Fruit fly (Drosophila melanogaster) whole organism, embryonic: ENCODE data around the gene CG6470.

ENCODE experiments used
- Bgb ChIP-seq: fragments of 200-800 bp; sonication (Bioruptor generic); IDR thresholded peaks from 2 replicates; pipeline ENCODE4 v1.3.6; 2022; ENCODE audit warnings: missing biosample characterization, missing genetic modification characterization; ENCODE audit not compliant: partially characterized antibody
- CG10959 ChIP-seq: fragments of 200-800 bp; sonication (Bioruptor generic); IDR thresholded peaks from 2 replicates; pipeline ENCODE4 v1.3.6; 2022; ENCODE audit warnings: missing biosample characterization, missing genetic modification characterization
- CG1233 ChIP-seq: fragments of 200-800 bp; sonication (Bioruptor generic); optimal IDR thresholded peaks from 4 replicates; lab custom pipeline; 2018; ENCODE audit warnings: missing biosample characterization, mild to moderate bottlenecking, missing genetic modification characterization
- CG1529 ChIP-seq: fragments of 200-800 bp; sonication (Bioruptor generic); optimal IDR thresholded peaks from 3 replicates; lab custom pipeline; 2018; ENCODE audit warnings: missing biosample characterization, missing genetic modification characterization
- CG15514 ChIP-seq: fragments of 200-800 bp; sonication (Bioruptor generic); optimal IDR thresholded peaks from 3 replicates; lab custom pipeline; 2017; ENCODE audit warnings: missing biosample characterization, missing genetic modification characterization, mild to moderate bottlenecking, moderate library complexity, missing genetic modification reagents
- CG17385 ChIP-seq: fragments of 200-800 bp; sonication (Bioruptor generic); optimal IDR thresholded peaks from 3 replicates; lab custom pipeline; 2018; ENCODE audit warnings: missing biosample characterization, mild to moderate bottlenecking, missing genetic modification characterization
- CG18599 ChIP-seq: fragments of 200-800 bp; sonication (Bioruptor generic); optimal IDR thresholded peaks from 3 replicates; lab custom pipeline; 2017; ENCODE audit warnings: missing biosample characterization, missing genetic modification characterization, mild to moderate bottlenecking, moderate library complexity, missing genetic modification reagents
- CG2120 ChIP-seq: fragments of 200-800 bp; sonication (Bioruptor generic); optimal IDR thresholded peaks from 3 replicates; lab custom pipeline; 2016; ENCODE audit warnings: missing biosample characterization, missing genetic modification characterization
- CG30020 ChIP-seq: fragments of 200-800 bp; optimal IDR thresholded peaks from 2 replicates; lab custom pipeline; 2019; ENCODE audit warnings: missing biosample characterization, mild to moderate bottlenecking, missing genetic modification characterization, moderate library complexity
- CG32532 ChIP-seq: fragments of 200-800 bp; sonication (Bioruptor generic); IDR thresholded peaks from 2 replicates; pipeline ENCODE4 v1.3.6; 2022; ENCODE audit warnings: missing biosample characterization, missing genetic modification characterization
- CG3847 ChIP-seq: fragments of 200-800 bp; sonication (Bioruptor generic); IDR thresholded peaks from 2 replicates; pipeline ENCODE4 v1.3.6; 2022; ENCODE audit warnings: missing biosample characterization, missing genetic modification characterization
- CG6175 ChIP-seq: fragments of 200-800 bp; sonication (Bioruptor generic); IDR thresholded peaks from 3 replicates; pipeline ENCODE4 v1.3.6; 2022; ENCODE audit warnings: missing biosample characterization, missing genetic modification characterization
- CG7839 ChIP-seq: fragments of 200-800 bp; sonication (Bioruptor generic); optimal IDR thresholded peaks from 3 replicates; lab custom pipeline; 2018; ENCODE audit warnings: missing biosample characterization, mild to moderate bottlenecking, missing genetic modification characterization, moderate library complexity
- CG7928 ChIP-seq: fragments of 200-800 bp; sonication (Bioruptor generic); optimal IDR thresholded peaks from 2 replicates; lab custom pipeline; 2017; ENCODE audit warnings: missing biosample characterization, mild to moderate bottlenecking, missing genetic modification characterization
- CG9215 ChIP-seq: fragments of 200-800 bp; sonication (Bioruptor generic); IDR thresholded peaks from 2 replicates; pipeline ENCODE4 v1.3.6; 2022; ENCODE audit warnings: missing biosample characterization, missing genetic modification characterization
- D19B ChIP-seq: fragments of 200-800 bp; sonication (Bioruptor generic); optimal IDR thresholded peaks from 2 replicates; lab custom pipeline; 2017; ENCODE audit warnings: missing biosample characterization, mild to moderate bottlenecking, missing genetic modification characterization
- Dbx ChIP-seq: fragments of 200-800 bp; sonication (Bioruptor generic); IDR thresholded peaks from 3 replicates; pipeline ENCODE4 v1.3.6; 2022; ENCODE audit warnings: missing biosample characterization, missing genetic modification characterization
- Dp ChIP-seq: fragments of 200-800 bp; sonication (Bioruptor generic); optimal IDR thresholded peaks from 2 replicates; lab custom pipeline; 2018; ENCODE audit warnings: missing biosample characterization, mild to moderate bottlenecking, missing genetic modification characterization, moderate library complexity
- Fer1 ChIP-seq: fragments of 200-800 bp; sonication (Bioruptor generic); optimal IDR thresholded peaks from 2 replicates; lab custom pipeline; 2017; ENCODE audit warnings: missing biosample characterization, mild to moderate bottlenecking, missing genetic modification characterization
- Hr51 ChIP-seq, 2 experiments: fragments of 200-800 bp; sonication (Bioruptor generic); optimal IDR thresholded peaks; 2 replicates in 1 of 2; 3 replicates in 1 of 2; lab custom pipeline; 2016 to 2018; ENCODE audit warnings: missing biosample characterization in 2 of 2, missing genetic modification characterization in 2 of 2, mild to moderate bottlenecking in 1 of 2, moderate library complexity in 1 of 2
- Hr78 ChIP-seq, 2 experiments: fragments of 200-800 bp in 1 of 2; fragments of >200 bp in 1 of 2; sonication (Bioruptor generic) in 1 of 2; optimal IDR thresholded peaks; 2 replicates each; lab custom pipeline; 2017 to 2019; ENCODE audit warnings: missing biosample characterization in 2 of 2, missing genetic modification characterization in 2 of 2, mild to moderate bottlenecking in 1 of 2, moderate library complexity in 1 of 2
- MBD-R2 ChIP-seq: fragments of 200-800 bp; sonication (Bioruptor generic); IDR thresholded peaks from 2 replicates; pipeline ENCODE4 v1.3.6; 2022; ENCODE audit warnings: missing biosample characterization, missing genetic modification characterization
- Meics ChIP-seq: fragments of 200-800 bp; sonication (Bioruptor generic); optimal IDR thresholded peaks from 2 replicates; lab custom pipeline; 2017; ENCODE audit warnings: missing biosample characterization, mild to moderate bottlenecking, missing genetic modification characterization
- Ptx1 ChIP-seq: fragments of 200-800 bp; sonication (Bioruptor generic); IDR thresholded peaks from 2 replicates; pipeline ENCODE4 v1.3.6; 2022; ENCODE audit warnings: missing biosample characterization, missing genetic modification characterization
- Xrp1 ChIP-seq: fragments of 200-800 bp; sonication (Bioruptor generic); IDR thresholded peaks from 2 replicates; pipeline ENCODE4 v1.3.6; 2022; ENCODE audit warnings: missing biosample characterization, missing genetic modification characterization
- ab ChIP-seq: fragments of 200-800 bp; sonication (Bioruptor generic); optimal IDR thresholded peaks from 2 replicates; lab custom pipeline; 2016; ENCODE audit warnings: missing biosample characterization, missing genetic modification characterization
- aop ChIP-seq: fragments of 200-800 bp; sonication (Bioruptor generic); IDR thresholded peaks from 2 replicates; pipeline ENCODE4 v1.3.6; 2022; ENCODE audit warnings: missing biosample characterization, missing genetic modification characterization
- bbx ChIP-seq: fragments of 200-800 bp; sonication (Bioruptor generic); IDR thresholded peaks from 2 replicates; pipeline ENCODE4 v1.3.6; 2022; ENCODE audit warnings: missing biosample characterization, missing genetic modification characterization; ENCODE audit not compliant: partially characterized antibody
- bsh ChIP-seq, 2 experiments: fragments of 200-800 bp; sonication (Bioruptor generic); optimal IDR thresholded peaks; 2 replicates each; lab custom pipeline; 2017 to 2018; ENCODE audit warnings: mild to moderate bottlenecking in 2 of 2, missing biosample characterization in 2 of 2, missing genetic modification characterization in 2 of 2, moderate library complexity in 1 of 2
- crol ChIP-seq: fragments of 200-800 bp; sonication (Bioruptor generic); IDR thresholded peaks from 2 replicates; pipeline ENCODE4 v1.3.6; 2022; ENCODE audit warnings: missing biosample characterization, missing genetic modification characterization
- dmrt99B ChIP-seq: fragments of 200-800 bp; sonication (Bioruptor generic); optimal IDR thresholded peaks from 2 replicates; lab custom pipeline; 2018; ENCODE audit warnings: missing biosample characterization, mild to moderate bottlenecking, missing genetic modification characterization, moderate library complexity
- dpn ChIP-seq, 2 experiments: fragments of 200-800 bp; sonication (Bioruptor generic); optimal IDR thresholded peaks; 3 replicates each; lab custom pipeline; 2016; ENCODE audit warnings: missing biosample characterization in 2 of 2, missing genetic modification characterization in 2 of 2
- gem ChIP-seq: fragments of 200-800 bp; sonication (Bioruptor generic); optimal IDR thresholded peaks from 2 replicates; lab custom pipeline; 2019; ENCODE audit warnings: missing biosample characterization, mild to moderate bottlenecking, missing genetic modification characterization, moderate library complexity
- ind ChIP-seq: fragments of 200-800 bp; sonication (Bioruptor generic); optimal IDR thresholded peaks from 3 replicates; lab custom pipeline; 2016; ENCODE audit warnings: missing biosample characterization, missing genetic modification characterization
- inv ChIP-seq: fragments of 200-800 bp; sonication (Bioruptor generic); IDR thresholded peaks from 2 replicates; pipeline ENCODE4 v1.3.6; 2022; ENCODE audit warnings: missing biosample characterization, missing genetic modification characterization; ENCODE audit not compliant: partially characterized antibody
- lilli ChIP-seq: fragments of 200-800 bp; sonication (Bioruptor generic); optimal IDR thresholded peaks from 3 replicates; lab custom pipeline; 2016; ENCODE audit warnings: missing biosample characterization, missing genetic modification characterization
- lmd ChIP-seq: fragments of 200-800 bp; sonication (Bioruptor generic); IDR thresholded peaks from 2 replicates; pipeline ENCODE4 v1.3.6; 2022; ENCODE audit warnings: missing biosample characterization, missing genetic modification characterization
- nau ChIP-seq: fragments of 200-800 bp; sonication (Bioruptor generic); optimal IDR thresholded peaks from 3 replicates; lab custom pipeline; 2017; ENCODE audit warnings: missing biosample characterization, mild to moderate bottlenecking, missing genetic modification characterization, missing genetic modification reagents
- nmo ChIP-seq: fragments of 200-800 bp; sonication (Bioruptor generic); optimal IDR thresholded peaks from 2 replicates; lab custom pipeline; 2018; ENCODE audit warnings: missing biosample characterization, mild to moderate bottlenecking, missing genetic modification characterization, moderate library complexity
- prd ChIP-seq, 3 experiments: fragments of >200 bp in 2 of 3; fragments of 200-800 bp in 1 of 3; sonication (Bioruptor generic) in 1 of 3; optimal IDR thresholded peaks in 2 of 3; IDR thresholded peaks in 1 of 3; 2 replicates in 2 of 3; 3 replicates in 1 of 3; pipeline versions ENCODE4 v1.3.6 to Lab custom; 2017 to 2022; ENCODE audit warnings: missing biosample characterization in 1 of 3, missing genetic modification characterization in 1 of 3
- psq ChIP-seq: fragments of 200-800 bp; sonication (Bioruptor generic); optimal IDR thresholded peaks from 2 replicates; lab custom pipeline; 2017; ENCODE audit warnings: missing biosample characterization, missing genetic modification characterization
- row ChIP-seq: fragments of 200-800 bp; sonication (Bioruptor generic); IDR thresholded peaks from 3 replicates; pipeline ENCODE4 v1.3.6; 2022; ENCODE audit warnings: missing biosample characterization, missing genetic modification characterization
- sens ChIP-seq: fragments of 200-800 bp; sonication (Bioruptor generic); peaks from one replicate; lab custom pipeline; 2016; ENCODE audit warnings: missing biosample characterization, missing genetic modification characterization
- toy ChIP-seq: fragments of 200-800 bp; sonication (Bioruptor generic); IDR thresholded peaks from 2 replicates; pipeline ENCODE4 v1.3.6; 2022; ENCODE audit warnings: missing biosample characterization, missing genetic modification characterization
- unc-4 ChIP-seq: fragments of 200-800 bp; sonication (Bioruptor generic); IDR thresholded peaks from 2 replicates; pipeline ENCODE4 v1.3.6; 2022; ENCODE audit warnings: missing biosample characterization, missing genetic modification characterization; ENCODE audit not compliant: partially characterized antibody
- vvl ChIP-seq: fragments of 200-800 bp; sonication (Bioruptor generic); IDR thresholded peaks from 2 replicates; pipeline ENCODE4 v1.3.6; 2022; ENCODE audit warnings: missing biosample characterization, missing genetic modification characterization
- zfh2 ChIP-seq: fragments of 200-800 bp; sonication (Bioruptor generic); optimal IDR thresholded peaks from 2 replicates; lab custom pipeline; 2016; ENCODE audit warnings: missing biosample characterization, missing genetic modification characterization

The CG6470 gene

DNA sequence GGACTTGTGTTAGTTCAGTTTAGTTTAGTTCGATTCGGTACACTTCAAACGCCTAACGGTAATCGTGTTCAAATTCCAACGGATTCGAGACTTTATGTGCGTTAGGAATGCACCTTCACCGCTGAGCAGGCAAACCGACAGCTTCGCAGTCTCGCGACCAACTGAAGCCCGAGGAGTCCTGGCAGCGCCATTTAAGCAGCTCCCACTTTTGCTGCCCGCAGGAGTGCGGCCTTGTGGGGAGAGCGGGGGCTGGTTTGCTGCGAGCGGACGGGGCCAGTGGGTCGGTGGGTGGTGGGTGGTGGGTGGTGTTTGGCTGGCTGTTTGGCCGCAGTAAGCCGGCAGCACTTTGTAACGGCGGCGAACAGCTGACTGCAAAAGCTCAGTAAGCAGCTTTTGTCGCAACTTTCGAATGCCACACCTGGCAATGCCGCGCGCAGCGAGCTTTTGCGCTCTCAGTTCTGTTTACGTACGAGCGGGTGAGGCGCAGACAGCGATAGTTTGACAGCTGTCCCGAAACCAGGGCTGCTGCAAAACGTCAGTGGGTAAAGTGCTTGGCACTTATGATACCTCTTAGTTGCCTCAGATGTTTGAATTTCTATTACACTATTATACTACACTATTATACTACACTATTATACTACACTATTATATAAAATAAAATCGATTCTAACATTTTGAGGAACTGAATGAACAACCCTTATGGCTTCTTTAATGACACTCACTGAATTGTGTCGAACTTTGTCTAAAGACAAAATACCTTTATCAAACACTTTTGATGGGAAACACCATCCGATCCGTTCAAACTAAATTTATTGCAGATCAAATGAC is 35.1 kb downstream of the CG6470 start, which contains the start of gene CG32547:
Gene CG32547, minus strand, starts transcription at position 181 of the 828 bp plus-strand sequence.
- TF ChIP-seq Dbx (GFP tag; lab: Robert Waterston, UW) (0 out of 3 replicates have a peak, but pooled peaks have one; percentile 7), vvl (peak; percentile 56), Hr78 (GFP tag; optimal IDR thresholded peaks at IDR 0.05; lab: Kevin White, UChicago) (peak in 1 of 2 experiments; percentile 14), CG7839 (tag; lab: Kevin White, UChicago) (peak; percentile 21), Dp (GFP tag; lab: Kevin White, UChicago) (peak; percentile 6), row (GFP tag; lab: Robert Waterston, UW) (peak; percentile 77), gem (peak; percentile 34), CG18599 (peak; percentile 11), toy (GFP tag; lab: Robert Waterston, UW) (no peak), nau (GFP tag; lab: Kevin White, UChicago) (peak; percentile 3), CG30020 (tag; lab: Kevin White, UChicago) (no peak), Ptx1 (GFP tag; lab: Robert Waterston, UW) (0 out of 2 replicates have a peak, but pooled peaks have one; percentile 9), psq (GFP tag; lab: Kevin White, UChicago) (peak; percentile 84), CG1529 (GFP tag; lab: Kevin White, UChicago) (no peak), CG15514 (peak; percentile 30), ab (GFP tag; lab: Kevin White, UChicago) (no peak), zfh2 (GFP tag; lab: Kevin White, UChicago) (no peak), lmd (GFP tag; lab: Robert Waterston, UW) (no peak; the same call in 1 of the 2 replicates), dmrt99B (tag; lab: Kevin White, UChicago) (peak; percentile 26), lilli (GFP tag; lab: Kevin White, UChicago) (no peak), unc-4 (GFP tag; lab: Robert Waterston, UW) (peak; percentile 33; the same call in 1 of the 2 replicates), CG17385 (GFP tag; lab: Kevin White, UChicago) (no peak), inv (GFP tag; lab: Robert Waterston, UW) (no peak), dpn (GFP tag; optimal IDR thresholded peaks at IDR 0.05; lab: Kevin White, UChicago) (peak in 1 of 2 experiments; percentile 10), MBD-R2 (GFP tag; lab: Robert Waterston, UW) (peak; percentile 40), CG32532 (GFP tag; lab: Robert Waterston, UW) (peak; percentile 28; the same call in 1 of the 2 replicates), Hr51 (GFP tag; optimal IDR thresholded peaks at IDR 0.05; lab: Kevin White, UChicago) (peak in 1 of 2 experiments; percentile 17), Meics (peak; percentile 13), bbx (GFP tag; lab: Robert Waterston, UW) (no peak; the same call in 1 of the 2 replicates), CG6175 (GFP tag; lab: Robert Waterston, UW) (no peak), crol (GFP tag; lab: Robert Waterston, UW) (peak; percentile 67), CG1233 (GFP tag; lab: Kevin White, UChicago) (no peak), bsh (GFP tag; optimal IDR thresholded peaks at IDR 0.05; lab: Kevin White, UChicago) (peak in 1 of 2 experiments; percentile 9), CG7928 (GFP tag; lab: Kevin White, UChicago) (peak; percentile 90), CG2120 (peak; percentile 5), CG3847 (GFP tag; lab: Robert Waterston, UW) (peak; percentile 25; the same call in 1 of the 2 replicates), CG10959 (GFP tag; lab: Robert Waterston, UW) (0 out of 2 replicates have a peak, but pooled peaks have one; percentile 10), Bgb (0 out of 2 replicates have a peak, but pooled peaks have one; percentile 17), sens (peak; percentile 73), prd (optimal IDR thresholded peaks at IDR 0.05; lab: Kevin White, UChicago) (no peak), prd (GFP tag; IDR thresholded peaks at IDR 0.05; lab: Robert Waterston, UW) (peak; percentile 17; the same call in 1 of the 3 replicates), ind (GFP tag; lab: Kevin White, UChicago) (peak; percentile 16), Xrp1 (GFP tag; lab: Robert Waterston, UW) (peak; percentile 36; the same call in 1 of the 2 replicates), Fer1 (GFP tag; lab: Kevin White, UChicago) (peak; percentile 51), CG9215 (peak; percentile 92), D19B (GFP tag; lab: Kevin White, UChicago) (peak; percentile 96), nmo (peak; percentile 6), aop (no peak)
